ENCODE assay signal across 2 fruit fly cellular contexts in genomic region chrX:3476009-3476408, dm6.
TF ChIP-seq lines count a peak whose summit lies in the region.

No protein-coding gene starts in this region.

TF ChIP-seq in whole organism, embryonic, 481 proteins besides CTCF, POLR2A, EP300 and RAD21 (continued from another document and continues in another):
- peak; percentile 8 for TF ChIP-seq Ets97D (GFP tag; optimal IDR thresholded peaks at IDR 0.05; lab: Kevin White, UChicago)
- TF ChIP-seq shn (GFP tag; optimal IDR thresholded peaks at IDR 0.05; lab: Kevin White, UChicago), result no peak
- no peak for TF ChIP-seq gcm2 (GFP tag; optimal IDR thresholded peaks at IDR 0.05; lab: Kevin White, UChicago)
- TF ChIP-seq CG17912 (GFP tag; optimal IDR thresholded peaks at IDR 0.05; lab: Kevin White, UChicago), result no peak
- no peak for TF ChIP-seq esg (GFP tag; conservative IDR thresholded peaks at IDR 0.05; lab: Robert Waterston, UW)
- TF ChIP-seq pan (optimal IDR thresholded peaks at IDR 0.05; lab: Kevin White, UChicago), result no peak
- peak in 1 of 2 experiments; percentile 34 for TF ChIP-seq pan (GFP tag; optimal IDR thresholded peaks at IDR 0.05 in 1 of 2, IDR thresholded peaks at IDR 0.05 in 1 of 2)
- peak; percentile 90 for TF ChIP-seq sens (GFP tag; lab: Kevin White, UChicago)
- peak; percentile 78 for TF ChIP-seq Med (GFP tag; lab: Kevin White, UChicago)
- peak; percentile 45; the same call in 1 of the 3 replicates for TF ChIP-seq CG11695 (GFP tag; IDR thresholded peaks at IDR 0.05; lab: Robert Waterston, UW)
- TF ChIP-seq CG7372 (GFP tag; IDR thresholded peaks at IDR 0.05; lab: Robert Waterston, UW), result no peak
- no peak for TF ChIP-seq CG3163 (GFP tag; optimal IDR thresholded peaks at IDR 0.05; lab: Kevin White, UChicago)
- TF ChIP-seq CG10267 (tag; optimal IDR thresholded peaks at IDR 0.05; lab: Kevin White, UChicago), result peak; percentile 31
- TF ChIP-seq MESR4 (GFP tag; optimal IDR thresholded peaks at IDR 0.05; lab: Kevin White, UChicago), result no peak
- no peak for TF ChIP-seq CG4854 (GFP tag; optimal IDR thresholded peaks at IDR 0.05; lab: Kevin White, UChicago)
- TF ChIP-seq CG8924 (tag; optimal IDR thresholded peaks at IDR 0.05; lab: Kevin White, UChicago), result peak; percentile 37
- peak; percentile 40 for TF ChIP-seq Oli (tag; optimal IDR thresholded peaks at IDR 0.05; lab: Kevin White, UChicago)
- no peak for TF ChIP-seq ac (GFP tag; optimal IDR thresholded peaks at IDR 0.05; lab: Kevin White, UChicago)
- TF ChIP-seq ind (GFP tag; optimal IDR thresholded peaks at IDR 0.05; lab: Kevin White, UChicago), result peak; percentile 6
- no peak for TF ChIP-seq NFAT (GFP tag; IDR thresholded peaks at IDR 0.05; lab: Robert Waterston, UW)
- peak; percentile 63 for TF ChIP-seq CG17361 (GFP tag; IDR thresholded peaks at IDR 0.05; lab: Robert Waterston, UW)
- peak; percentile 8 for TF ChIP-seq Fer3 (tag; optimal IDR thresholded peaks at IDR 0.05; lab: Kevin White, UChicago)
- TF ChIP-seq HLH54F (GFP tag; optimal IDR thresholded peaks at IDR 0.05; lab: Kevin White, UChicago), result peak; percentile 2
- TF ChIP-seq CG1529 (GFP tag; optimal IDR thresholded peaks at IDR 0.05; lab: Kevin White, UChicago), result no peak
- TF ChIP-seq chm (GFP tag; IDR thresholded peaks at IDR 0.05; lab: Robert Waterston, UW), result no peak
- TF ChIP-seq zfh2 (GFP tag; optimal IDR thresholded peaks at IDR 0.05; lab: Kevin White, UChicago), result no peak
- TF ChIP-seq MTF-1 (GFP tag; optimal IDR thresholded peaks at IDR 0.05; lab: Kevin White, UChicago; ENCODE audit: borderline replicate concordance), result no peak
- peak; percentile 66 for TF ChIP-seq zfh1 (GFP tag; IDR thresholded peaks at IDR 0.05; lab: Robert Waterston, UW)
- TF ChIP-seq CG10147 (GFP tag; optimal IDR thresholded peaks at IDR 0.05; lab: Kevin White, UChicago), result no peak
- TF ChIP-seq CG15269 (tag; optimal IDR thresholded peaks at IDR 0.05; lab: Kevin White, UChicago), result peak; percentile 39
- TF ChIP-seq CG30020 (tag; optimal IDR thresholded peaks at IDR 0.05; lab: Kevin White, UChicago), result no peak
- peak; percentile 36 for TF ChIP-seq ewg (GFP tag; optimal IDR thresholded peaks at IDR 0.05; lab: Kevin White, UChicago)
- no peak for TF ChIP-seq bigmax (GFP tag; optimal IDR thresholded peaks at IDR 0.05; lab: Kevin White, UChicago)
- no peak for TF ChIP-seq CG2116 (GFP tag; optimal IDR thresholded peaks at IDR 0.05; lab: Kevin White, UChicago)
- TF ChIP-seq CG12942 (GFP tag; optimal IDR thresholded peaks at IDR 0.05; lab: Kevin White, UChicago), result peak; percentile 24
- peak; percentile 49; the same call in 2 of the 3 replicates for TF ChIP-seq row (GFP tag; IDR thresholded peaks at IDR 0.05; lab: Robert Waterston, UW)
- peak; percentile 58; the same call in 1 of the 2 replicates for TF ChIP-seq CG17328 (GFP tag; IDR thresholded peaks at IDR 0.05; lab: Robert Waterston, UW)
- TF ChIP-seq fu2 (GFP tag; optimal IDR thresholded peaks at IDR 0.05; lab: Kevin White, UChicago), result no peak
- TF ChIP-seq Vsx1 (GFP tag; optimal IDR thresholded peaks at IDR 0.05; lab: Kevin White, UChicago), result peak; percentile 5
- no peak for TF ChIP-seq CG8765 (GFP tag; IDR thresholded peaks at IDR 0.05; lab: Robert Waterston, UW)
- TF ChIP-seq CG14050 (GFP tag; IDR thresholded peaks at IDR 0.05; lab: Robert Waterston, UW), result peak; percentile 13; the same call in 1 of the 3 replicates
- TF ChIP-seq D19A (tag; optimal IDR thresholded peaks at IDR 0.05; lab: Kevin White, UChicago), result peak; percentile 11
- TF ChIP-seq chif (GFP tag; optimal IDR thresholded peaks at IDR 0.05; lab: Kevin White, UChicago), result peak; percentile 19 to 50
- TF ChIP-seq CG7271 (tag; optimal IDR thresholded peaks at IDR 0.05; lab: Kevin White, UChicago), result no peak
- TF ChIP-seq CG9437 (GFP tag; optimal IDR thresholded peaks at IDR 0.05; lab: Kevin White, UChicago), result peak; percentile 11
- TF ChIP-seq pita (GFP tag; optimal IDR thresholded peaks at IDR 0.05; lab: Kevin White, UChicago), result no peak
- TF ChIP-seq Bteb2 (GFP tag; optimal IDR thresholded peaks at IDR 0.05; lab: Kevin White, UChicago), result peak; percentile 13
- TF ChIP-seq CG2712 (tag; optimal IDR thresholded peaks at IDR 0.05; lab: Kevin White, UChicago), result peak; percentile 64
- no peak for TF ChIP-seq CG34224 (GFP tag; IDR thresholded peaks at IDR 0.05; lab: Robert Waterston, UW; ENCODE audit: partially characterized antibody)
- TF ChIP-seq CG18476 (GFP tag; optimal IDR thresholded peaks at IDR 0.05; lab: Kevin White, UChicago), result no peak
- TF ChIP-seq Oaz (GFP tag; IDR thresholded peaks at IDR 0.05; lab: Robert Waterston, UW), result no peak
- peak; percentile 66 for TF ChIP-seq CG11504 (tag; optimal IDR thresholded peaks at IDR 0.05; lab: Kevin White, UChicago)
- no peak for TF ChIP-seq CG10462 (GFP tag; optimal IDR thresholded peaks at IDR 0.05; lab: Kevin White, UChicago)
- peak in 1 of 3 experiments; percentile 59 for TF ChIP-seq lola (GFP tag; optimal IDR thresholded peaks at IDR 0.05; lab: Kevin White, UChicago)
- peak; percentile 14 for TF ChIP-seq Asciz (GFP tag; optimal IDR thresholded peaks at IDR 0.05; lab: Kevin White, UChicago)
- peak; percentile 12 for TF ChIP-seq oc (tag; optimal IDR thresholded peaks at IDR 0.05; lab: Kevin White, UChicago)
- TF ChIP-seq CG12391 (tag; optimal IDR thresholded peaks at IDR 0.05; lab: Kevin White, UChicago), result peak; percentile 52
- no peak for TF ChIP-seq Taf1 (GFP tag; IDR thresholded peaks at IDR 0.05; lab: Robert Waterston, UW)
- no peak for TF ChIP-seq Hmx (GFP tag; optimal IDR thresholded peaks at IDR 0.05; lab: Kevin White, UChicago)
- peak; percentile 17; the same call in 1 of the 2 replicates for TF ChIP-seq HLH3B (GFP tag; IDR thresholded peaks at IDR 0.05; lab: Robert Waterston, UW)
- TF ChIP-seq CG2120 (GFP tag; optimal IDR thresholded peaks at IDR 0.05; lab: Kevin White, UChicago), result no peak
- TF ChIP-seq CG32772 (GFP tag; IDR thresholded peaks at IDR 0.05; lab: Robert Waterston, UW), result peak; percentile 69
- no peak for TF ChIP-seq CG5180 (GFP tag; optimal IDR thresholded peaks at IDR 0.05; lab: Kevin White, UChicago)
- no peak for TF ChIP-seq z (GFP tag; IDR thresholded peaks at IDR 0.05; lab: Robert Waterston, UW)
- peak; percentile 44 for TF ChIP-seq unpg (GFP tag; optimal IDR thresholded peaks at IDR 0.05; lab: Kevin White, UChicago)
- TF ChIP-seq bcd (GFP tag; optimal IDR thresholded peaks at IDR 0.05; lab: Kevin White, UChicago), result peak; percentile 1
- TF ChIP-seq sim (GFP tag; IDR thresholded peaks at IDR 0.05; lab: Robert Waterston, UW), result 0 out of 2 replicates have a peak, but pooled peaks have one; percentile 34

TF ChIP-seq in whole organism, prepupa, 60 proteins besides CTCF, POLR2A, EP300 and RAD21 (continued from another document):
- TF ChIP-seq CG6808 (GFP tag; optimal IDR thresholded peaks at IDR 0.05; lab: Kevin White, UChicago) (peak; percentile 53), Ets21C (GFP tag; optimal IDR thresholded peaks at IDR 0.05; lab: Kevin White, UChicago) (peak; percentile 53), vri (GFP tag; optimal IDR thresholded peaks at IDR 0.05; lab: Kevin White, UChicago) (peak; percentile 31), Smox (GFP tag; optimal IDR thresholded peaks at IDR 0.05; lab: Kevin White, UChicago) (peak; percentile 77), pdm3 (GFP tag; optimal IDR thresholded peaks at IDR 0.05; lab: Kevin White, UChicago) (peak; percentile 79), Hr39 (GFP tag; optimal IDR thresholded peaks at IDR 0.05; lab: Kevin White, UChicago) (peak; percentile 79), CG3919 (GFP tag; optimal IDR thresholded peaks at IDR 0.05; lab: Kevin White, UChicago) (peak; percentile 82), Eip78C (GFP tag; lab: Kevin White, UChicago) (peak; percentile 95), CG6854 (GFP tag; optimal IDR thresholded peaks at IDR 0.05; lab: Kevin White, UChicago) (no peak), esn (GFP tag; optimal IDR thresholded peaks at IDR 0.05; lab: Kevin White, UChicago) (peak; percentile 83), Met (GFP tag; optimal IDR thresholded peaks at IDR 0.05; lab: Kevin White, UChicago) (peak; percentile 81), CG3032 (tag; optimal IDR thresholded peaks at IDR 0.05; lab: Kevin White, UChicago) (peak; percentile 66), fd85E (GFP tag; optimal IDR thresholded peaks at IDR 0.05; lab: Kevin White, UChicago) (no peak), Hr4 (GFP tag; optimal IDR thresholded peaks at IDR 0.05; lab: Kevin White, UChicago) (peak; percentile 83), net (GFP tag; optimal IDR thresholded peaks at IDR 0.05; lab: Kevin White, UChicago) (peak; percentile 72), fd59A (GFP tag; optimal IDR thresholded peaks at IDR 0.05; lab: Kevin White, UChicago) (peak; percentile 50), lz (GFP tag; optimal IDR thresholded peaks at IDR 0.05; lab: Kevin White, UChicago) (peak; percentile 79), spab (GFP tag; optimal IDR thresholded peaks at IDR 0.05; lab: Kevin White, UChicago) (peak; percentile 59), CG32006 (GFP tag; optimal IDR thresholded peaks at IDR 0.05; lab: Kevin White, UChicago) (peak; percentile 85), CG11294 (GFP tag; IDR thresholded peaks at IDR 0.05; lab: Robert Waterston, UW) (peak; percentile 49; the same call in 1 of the 2 replicates), CG15336 (GFP tag; IDR thresholded peaks at IDR 0.05; lab: Robert Waterston, UW) (peak; percentile 80), CG6276 (GFP tag; optimal IDR thresholded peaks at IDR 0.05; lab: Kevin White, UChicago) (peak; percentile 72), OdsH (GFP tag; optimal IDR thresholded peaks at IDR 0.05; lab: Kevin White, UChicago) (peak; percentile 78), dsx (GFP tag; optimal IDR thresholded peaks at IDR 0.05; lab: Kevin White, UChicago; ENCODE audit: poor library complexity, severe bottlenecking) (peak; percentile 50), achi (GFP tag; optimal IDR thresholded peaks at IDR 0.05; lab: Kevin White, UChicago) (peak; percentile 82), CG4318 (GFP tag; optimal IDR thresholded peaks at IDR 0.05; lab: Kevin White, UChicago) (peak; percentile 70), CG11902 (GFP tag; optimal IDR thresholded peaks at IDR 0.05; lab: Kevin White, UChicago) (peak; percentile 40), CG8319 (GFP tag; optimal IDR thresholded peaks at IDR 0.05; lab: Kevin White, UChicago) (peak; percentile 48), CG6163 (GFP tag; IDR thresholded peaks at IDR 0.05; lab: Robert Waterston, UW) (peak; percentile 85), Sox15 (GFP tag; optimal IDR thresholded peaks at IDR 0.05; lab: Kevin White, UChicago) (peak; percentile 50), Hr38 (GFP tag; optimal IDR thresholded peaks at IDR 0.05; lab: Kevin White, UChicago) (no peak), CG8119 (GFP tag; IDR thresholded peaks at IDR 0.05; lab: Robert Waterston, UW) (peak; percentile 78), Lpt (GFP tag; optimal IDR thresholded peaks at IDR 0.05; lab: Kevin White, UChicago) (peak; percentile 63), salr (GFP tag; optimal IDR thresholded peaks at IDR 0.05; lab: Kevin White, UChicago) (peak; percentile 23 to 70), Sox14 (GFP tag; optimal IDR thresholded peaks at IDR 0.05; lab: Kevin White, UChicago) (peak; percentile 75), topi (GFP tag; optimal IDR thresholded peaks at IDR 0.05; lab: Kevin White, UChicago) (peak; percentile 82), CG16779 (tag; optimal IDR thresholded peaks at IDR 0.05; lab: Kevin White, UChicago) (peak; percentile 6), eg (GFP tag; IDR thresholded peaks at IDR 0.05; lab: Robert Waterston, UW) (peak; percentile 77)
